Worm (Caenorhabditis elegans) whole organism, young adult: ENCODE data around the gene cest-1.1.

Source experiments
- F57C9.4 ChIP-seq: sonication (generic microtip); optimal IDR thresholded peaks from 2 replicates; lab custom pipeline; 2017; ENCODE audit warnings: mild to moderate bottlenecking, missing genetic modification characterization, missing compliant biosample characterization
- Y67H2A.10 ChIP-seq: fragments of 200-800 bp; sonication (Bioruptor generic); conservative IDR thresholded peaks from 2 replicates; pipeline ENCODE4 v1.3.6; 2022; ENCODE audit warnings: missing genetic modification reagents, missing genetic modification characterization, missing compliant biosample characterization
- ama-1 ChIP-seq, 3 experiments: fragments of 150-350 bp in 1 of 3; sonication (generic microtip) in 2 of 3; optimal IDR thresholded peaks; 2 replicates each; lab custom pipeline; 2014 to 2018; ENCODE audit warnings: missing biosample characterization in 2 of 3, missing genetic modification characterization in 2 of 3, missing genetic modification reagents in 2 of 3
- chd-7 ChIP-seq: sonication (generic microtip); optimal IDR thresholded peaks from 2 replicates; lab custom pipeline; 2016; ENCODE audit warnings: mild to moderate bottlenecking, missing genetic modification characterization, moderate library complexity, missing compliant biosample characterization
- madf-6 ChIP-seq: fragments of 200-800 bp; sonication (Bioruptor generic); IDR thresholded peaks from 2 replicates; pipeline ENCODE4 v1.3.6; 2022; ENCODE audit warnings: missing genetic modification reagents, missing genetic modification characterization, missing compliant biosample characterization
- pbrm-1 ChIP-seq: fragments of 200-800 bp; sonication (Bioruptor generic); IDR thresholded peaks from 2 replicates; pipeline ENCODE4 v1.3.6; 2022; ENCODE audit warnings: missing genetic modification reagents, missing genetic modification characterization, missing compliant biosample characterization
- rec-8 ChIP-seq, 2 experiments: sonication (generic microtip); optimal IDR thresholded peaks; 2 replicates each; lab custom pipeline; 2016; ENCODE audit warnings: mild to moderate bottlenecking in 2 of 2, missing genetic modification characterization in 2 of 2, missing genetic modification reagents in 2 of 2, missing genotype in 2 of 2, missing biosample characterization in 1 of 2, missing compliant biosample characterization in 1 of 2, moderate library complexity in 1 of 2

DNA sequence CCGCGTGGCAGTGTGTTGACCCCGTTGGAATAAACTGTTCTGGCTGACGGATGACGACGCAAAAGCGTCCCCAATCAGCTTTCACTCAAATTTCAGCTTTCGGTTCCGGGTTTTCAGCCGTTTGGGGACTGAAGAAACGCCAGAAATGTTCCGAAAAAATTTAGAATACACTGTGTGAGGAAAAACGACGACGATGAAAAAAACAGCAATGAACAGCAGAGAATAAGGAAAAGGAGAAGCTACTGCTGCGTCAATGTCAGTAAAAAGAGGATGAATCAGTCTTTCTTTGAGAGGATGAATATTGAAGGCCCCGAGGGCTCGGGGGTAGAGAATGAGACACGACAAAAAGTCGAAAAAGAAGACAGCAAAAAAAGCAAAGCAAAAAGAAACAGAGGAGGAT, 37.7 kb downstream of the cest-1.1 start:
- no peak for TF ChIP-seq pbrm-1 (GFP tag; lab: Robert Waterston, UW)
- no peak for TF ChIP-seq Y67H2A.10 (GFP tag; lab: Robert Waterston, UW)
- TF ChIP-seq madf-6, result no peak
- TF ChIP-seq chd-7 (tag; lab: Kevin White, UChicago), result no peak
- no peak for TF ChIP-seq ama-1 (optimal IDR thresholded peaks at IDR 0.05; lab: Kevin White, UChicago)
- TF ChIP-seq ama-1 (GFP tag; optimal IDR thresholded peaks at IDR 0.05; lab: Kevin White, UChicago), result no peak
- TF ChIP-seq rec-8 (tag; optimal IDR thresholded peaks at IDR 0.05; lab: Kevin White, UChicago), result no peak
- no peak for TF ChIP-seq F57C9.4 (tag; lab: Kevin White, UChicago)
